Fruit fly (Drosophila melanogaster) Kc167 (cell line): Measurements from ENCODE around the gene Cpr11B.

Source experiments
- Myc ChIP-seq: fragments of >200 bp; optimal IDR thresholded peaks from 2 replicates; lab custom pipeline; 2017; ENCODE audit warnings: missing external identifiers
- Sin3A ChIP-seq: fragments of >200 bp; optimal IDR thresholded peaks from 2 replicates; lab custom pipeline; 2018; ENCODE audit warnings: missing external identifiers
- h ChIP-seq: fragments of >200 bp; optimal IDR thresholded peaks from 3 replicates; lab custom pipeline; 2018; ENCODE audit warnings: missing external identifiers
- insv ChIP-seq: fragments of >200 bp; optimal IDR thresholded peaks from 3 replicates; lab custom pipeline; 2018; ENCODE audit warnings: missing external identifiers
- psq ChIP-seq: fragments of >200 bp; optimal IDR thresholded peaks from 2 replicates; lab custom pipeline; 2017; ENCODE audit warnings: missing external identifiers
- ttk ChIP-seq: sonication (Bioruptor generic); optimal IDR thresholded peaks from 2 replicates; lab custom pipeline; 2017; ENCODE audit warnings: missing external identifiers

dm6 chrX:12567663-12568062 lies 14.7 kb downstream of the Cpr11B start:
- TF ChIP-seq ttk (lab: Kevin White, UChicago): no peak
- no peak for TF ChIP-seq Sin3A (lab: Kevin White, UChicago)
- TF ChIP-seq h (lab: Kevin White, UChicago): no peak
- no peak for TF ChIP-seq Myc
- no peak for TF ChIP-seq insv (lab: Kevin White, UChicago)
- TF ChIP-seq psq (lab: Kevin White, UChicago): no peak
